Fruit fly (Drosophila melanogaster) whole organism, embryonic: ENCODE results near the gene Mccc1.
A peak's percentile ranks its signal among the peaks of the same experiment; 100 is the strongest.

ENCODE experiments used
- Abd-B ChIP-seq: fragments of 200-800 bp; sonication (Bioruptor generic); optimal IDR thresholded peaks from 2 replicates; lab custom pipeline; 2018; ENCODE audit warnings: missing biosample characterization, mild to moderate bottlenecking, missing genetic modification characterization, moderate library complexity
- B-H1 ChIP-seq: fragments of 200-800 bp; sonication (Bioruptor generic); IDR thresholded peaks from 3 replicates; pipeline ENCODE4 v1.3.6; 2022; ENCODE audit warnings: missing biosample characterization, missing genetic modification characterization
- Bgb ChIP-seq: fragments of 200-800 bp; sonication (Bioruptor generic); IDR thresholded peaks from 2 replicates; pipeline ENCODE4 v1.3.6; 2022; ENCODE audit warnings: missing biosample characterization, missing genetic modification characterization; ENCODE audit not compliant: partially characterized antibody
- Blimp-1 ChIP-seq: fragments of 200-800 bp; sonication (Bioruptor generic); optimal IDR thresholded peaks from 3 replicates; lab custom pipeline; 2018; ENCODE audit warnings: missing biosample characterization, missing genetic modification characterization, mild to moderate bottlenecking, moderate library complexity, missing genetic modification reagents
- Bteb2 ChIP-seq: fragments of 200-800 bp; sonication (Bioruptor generic); optimal IDR thresholded peaks from 2 replicates; lab custom pipeline; 2016; ENCODE audit warnings: missing biosample characterization, missing genetic modification characterization
- CG12236 ChIP-seq: fragments of 200-800 bp; sonication (Bioruptor generic); optimal IDR thresholded peaks from 2 replicates; lab custom pipeline; 2016; ENCODE audit warnings: missing biosample characterization, missing genetic modification characterization
- CG14710 ChIP-seq: fragments of 200-800 bp; sonication (Bioruptor generic); optimal IDR thresholded peaks from 3 replicates; lab custom pipeline; 2019; ENCODE audit warnings: missing biosample characterization, mild to moderate bottlenecking, missing genetic modification characterization, moderate library complexity
- CG1602 ChIP-seq: fragments of 200-800 bp; sonication (Bioruptor generic); optimal IDR thresholded peaks from 3 replicates; lab custom pipeline; 2016; ENCODE audit warnings: missing biosample characterization, missing genetic modification characterization
- CG16813 ChIP-seq: fragments of 200-800 bp; sonication (Bioruptor generic); IDR thresholded peaks from 3 replicates; pipeline ENCODE4 v1.3.6; 2022; ENCODE audit warnings: missing biosample characterization, missing genetic modification characterization; ENCODE audit not compliant: partially characterized antibody
- CG16863 ChIP-seq: fragments of 200-800 bp; sonication (Bioruptor generic); optimal IDR thresholded peaks from 3 replicates; lab custom pipeline; 2016; ENCODE audit warnings: missing biosample characterization, missing genetic modification characterization
- CG17829 ChIP-seq: fragments of 200-800 bp; optimal IDR thresholded peaks from 2 replicates; lab custom pipeline; 2019; ENCODE audit warnings: missing biosample characterization, mild to moderate bottlenecking, missing genetic modification characterization, moderate library complexity
- CG17912 ChIP-seq: fragments of 200-800 bp; sonication (Bioruptor generic); optimal IDR thresholded peaks from 2 replicates; lab custom pipeline; 2018; ENCODE audit warnings: missing biosample characterization, mild to moderate bottlenecking, missing genetic modification characterization
- CG18619 ChIP-seq: fragments of 200-800 bp; sonication (Bioruptor generic); optimal IDR thresholded peaks from 3 replicates; lab custom pipeline; 2017; ENCODE audit warnings: missing biosample characterization, mild to moderate bottlenecking, missing genetic modification characterization
- CG2678 ChIP-seq: fragments of 200-800 bp; sonication (Bioruptor generic); optimal IDR thresholded peaks from 3 replicates; lab custom pipeline; 2019; ENCODE audit warnings: missing biosample characterization, mild to moderate bottlenecking, missing genetic modification characterization, moderate library complexity
- CG31365 ChIP-seq: fragments of 200-800 bp; sonication (Bioruptor generic); optimal IDR thresholded peaks from 2 replicates; lab custom pipeline; 2018; ENCODE audit warnings: missing biosample characterization, mild to moderate bottlenecking, missing genetic modification characterization
- CG3847 ChIP-seq: fragments of 200-800 bp; sonication (Bioruptor generic); IDR thresholded peaks from 2 replicates; pipeline ENCODE4 v1.3.6; 2022; ENCODE audit warnings: missing biosample characterization, missing genetic modification characterization
- CG5245 ChIP-seq: fragments of 200-800 bp; sonication (Bioruptor generic); optimal IDR thresholded peaks from 3 replicates; lab custom pipeline; 2016; ENCODE audit warnings: missing biosample characterization, missing genetic modification characterization
- CG9437 ChIP-seq: fragments of 200-800 bp; sonication (Bioruptor generic); optimal IDR thresholded peaks from 2 replicates; lab custom pipeline; 2018; ENCODE audit warnings: missing biosample characterization, mild to moderate bottlenecking, missing genetic modification characterization
- CrebB ChIP-seq: fragments of 200-800 bp; sonication (Bioruptor generic); optimal IDR thresholded peaks from 3 replicates; lab custom pipeline; 2018; ENCODE audit warnings: missing biosample characterization, mild to moderate bottlenecking, missing genetic modification characterization
- Dad ChIP-seq: fragments of 200-800 bp; sonication (Bioruptor generic); optimal IDR thresholded peaks from 3 replicates; lab custom pipeline; 2016; ENCODE audit warnings: missing biosample characterization, missing genetic modification characterization
- Dbx ChIP-seq: fragments of 200-800 bp; sonication (Bioruptor generic); IDR thresholded peaks from 3 replicates; pipeline ENCODE4 v1.3.6; 2022; ENCODE audit warnings: missing biosample characterization, missing genetic modification characterization
- Ets97D ChIP-seq: fragments of 200-800 bp; sonication (Bioruptor generic); optimal IDR thresholded peaks from 3 replicates; lab custom pipeline; 2016; ENCODE audit warnings: missing biosample characterization, missing genetic modification characterization
- Fer1 ChIP-seq: fragments of 200-800 bp; sonication (Bioruptor generic); optimal IDR thresholded peaks from 2 replicates; lab custom pipeline; 2017; ENCODE audit warnings: missing biosample characterization, mild to moderate bottlenecking, missing genetic modification characterization
- Gsc ChIP-seq: fragments of 200-800 bp; sonication (Bioruptor generic); IDR thresholded peaks from 2 replicates; pipeline ENCODE4 v1.3.6; 2022; ENCODE audit warnings: missing biosample characterization, missing genetic modification characterization
- HLH54F ChIP-seq: fragments of 200-800 bp; sonication (Bioruptor generic); optimal IDR thresholded peaks from 3 replicates; lab custom pipeline; 2016; ENCODE audit warnings: missing biosample characterization, missing genetic modification characterization
- Hey ChIP-seq: fragments of 200-800 bp; sonication (Bioruptor generic); optimal IDR thresholded peaks from 3 replicates; lab custom pipeline; 2018; ENCODE audit warnings: missing biosample characterization, mild to moderate bottlenecking, missing genetic modification characterization
- Hr51 ChIP-seq, 2 experiments: fragments of 200-800 bp; sonication (Bioruptor generic); optimal IDR thresholded peaks; 2 replicates in 1 of 2; 3 replicates in 1 of 2; lab custom pipeline; 2016 to 2018; ENCODE audit warnings: missing biosample characterization in 2 of 2, missing genetic modification characterization in 2 of 2, mild to moderate bottlenecking in 1 of 2, moderate library complexity in 1 of 2
- Hr78 ChIP-seq, 2 experiments: fragments of 200-800 bp in 1 of 2; fragments of >200 bp in 1 of 2; sonication (Bioruptor generic) in 1 of 2; optimal IDR thresholded peaks; 2 replicates each; lab custom pipeline; 2017 to 2019; ENCODE audit warnings: missing biosample characterization in 2 of 2, missing genetic modification characterization in 2 of 2, mild to moderate bottlenecking in 1 of 2, moderate library complexity in 1 of 2
- MESR4 ChIP-seq: fragments of 200-800 bp; sonication (Bioruptor generic); optimal IDR thresholded peaks from 2 replicates; lab custom pipeline; 2018; ENCODE audit warnings: missing biosample characterization, mild to moderate bottlenecking, missing genetic modification characterization, moderate library complexity
- Med ChIP-seq: fragments of 200-800 bp; sonication (Bioruptor generic); peaks from one replicate; lab custom pipeline; 2016; ENCODE audit warnings: missing biosample characterization, missing genetic modification characterization, mild to moderate bottlenecking, inconsistent platforms, moderate library complexity
- Oaz ChIP-seq: fragments of 200-800 bp; sonication (Bioruptor generic); IDR thresholded peaks from 2 replicates; pipeline ENCODE4 v1.3.6; 2022; ENCODE audit warnings: missing biosample characterization, missing genetic modification characterization
- Vsx1 ChIP-seq: fragments of 200-800 bp; sonication (Bioruptor generic); optimal IDR thresholded peaks from 2 replicates; lab custom pipeline; 2017; ENCODE audit warnings: missing biosample characterization, mild to moderate bottlenecking, missing genetic modification characterization, missing genetic modification reagents
- bowl ChIP-seq: fragments of 200-800 bp; sonication (Bioruptor generic); IDR thresholded peaks from 2 replicates; pipeline ENCODE4 v1.3.6; 2022; ENCODE audit warnings: missing biosample characterization, missing genetic modification characterization
- bsh ChIP-seq, 2 experiments: fragments of 200-800 bp; sonication (Bioruptor generic); optimal IDR thresholded peaks; 2 replicates each; lab custom pipeline; 2017 to 2018; ENCODE audit warnings: mild to moderate bottlenecking in 2 of 2, missing biosample characterization in 2 of 2, missing genetic modification characterization in 2 of 2, moderate library complexity in 1 of 2
- cas ChIP-seq: fragments of 200-800 bp; sonication (Bioruptor generic); IDR thresholded peaks from 2 replicates; pipeline ENCODE4 v1.3.6; 2022; ENCODE audit warnings: missing biosample characterization, missing genetic modification characterization
- chn ChIP-seq: fragments of 200-800 bp; sonication (Bioruptor generic); optimal IDR thresholded peaks from 2 replicates; lab custom pipeline; 2016; ENCODE audit warnings: missing biosample characterization, missing genetic modification characterization
- corto ChIP-seq: fragments of 200-800 bp; sonication (Bioruptor generic); optimal IDR thresholded peaks from 2 replicates; lab custom pipeline; 2016; ENCODE audit warnings: missing biosample characterization, mild to moderate bottlenecking, missing genetic modification characterization, moderate library complexity
- ewg ChIP-seq: fragments of 200-800 bp; sonication (Bioruptor generic); optimal IDR thresholded peaks from 3 replicates; lab custom pipeline; 2017; ENCODE audit warnings: mild to moderate bottlenecking, missing biosample characterization, missing genetic modification reagents, missing genetic modification characterization
- gt ChIP-seq: fragments of 200-800 bp; sonication (Bioruptor generic); IDR thresholded peaks from 2 replicates; pipeline ENCODE4 v1.3.6; 2022; ENCODE audit warnings: missing biosample characterization, missing genetic modification characterization
- oc ChIP-seq: fragments of 200-800 bp; sonication (Bioruptor generic); optimal IDR thresholded peaks from 2 replicates; lab custom pipeline; 2018; ENCODE audit warnings: missing biosample characterization, mild to moderate bottlenecking, missing genetic modification characterization, moderate library complexity
- onecut ChIP-seq: fragments of 200-800 bp; sonication (Bioruptor generic); IDR thresholded peaks from 2 replicates; pipeline ENCODE4 v1.3.6; 2022; ENCODE audit warnings: missing biosample characterization, missing genetic modification characterization
- otp ChIP-seq: fragments of 200-800 bp; sonication (Bioruptor generic); IDR thresholded peaks from 3 replicates; pipeline ENCODE4, ENCODE4 v1.3.6; 2022; ENCODE audit warnings: missing biosample characterization, missing genetic modification characterization
- pb ChIP-seq: fragments of 200-800 bp; sonication (Bioruptor generic); optimal IDR thresholded peaks from 3 replicates; lab custom pipeline; 2016; ENCODE audit warnings: missing biosample characterization, missing genetic modification characterization
- sima ChIP-seq: fragments of 200-800 bp; sonication (Bioruptor generic); optimal IDR thresholded peaks from 2 replicates; lab custom pipeline; 2016; ENCODE audit warnings: missing biosample characterization, missing genetic modification characterization
- sna ChIP-seq: fragments of 200-800 bp; sonication (Bioruptor generic); IDR thresholded peaks from 2 replicates; pipeline ENCODE4 v1.3.6; 2022; ENCODE audit warnings: missing biosample characterization, missing genetic modification characterization; ENCODE audit not compliant: partially characterized antibody
- sr ChIP-seq: fragments of 200-800 bp; sonication (Bioruptor generic); IDR thresholded peaks from 3 replicates; pipeline ENCODE4 v1.3.6; 2022; ENCODE audit warnings: missing biosample characterization, missing genetic modification characterization
- toy ChIP-seq: fragments of 200-800 bp; sonication (Bioruptor generic); IDR thresholded peaks from 2 replicates; pipeline ENCODE4 v1.3.6; 2022; ENCODE audit warnings: missing biosample characterization, missing genetic modification characterization
- twi ChIP-seq: fragments of 200-800 bp; optimal IDR thresholded peaks from 2 replicates; lab custom pipeline; 2019; ENCODE audit warnings: missing biosample characterization, mild to moderate bottlenecking, missing genetic modification characterization, moderate library complexity
- zen2 ChIP-seq: fragments of 200-800 bp; sonication (Bioruptor generic); IDR thresholded peaks from 3 replicates; pipeline ENCODE4 v1.3.6; 2022; ENCODE audit warnings: missing biosample characterization, missing genetic modification characterization; ENCODE audit not compliant: partially characterized antibody

Gene Mccc1

DNA sequence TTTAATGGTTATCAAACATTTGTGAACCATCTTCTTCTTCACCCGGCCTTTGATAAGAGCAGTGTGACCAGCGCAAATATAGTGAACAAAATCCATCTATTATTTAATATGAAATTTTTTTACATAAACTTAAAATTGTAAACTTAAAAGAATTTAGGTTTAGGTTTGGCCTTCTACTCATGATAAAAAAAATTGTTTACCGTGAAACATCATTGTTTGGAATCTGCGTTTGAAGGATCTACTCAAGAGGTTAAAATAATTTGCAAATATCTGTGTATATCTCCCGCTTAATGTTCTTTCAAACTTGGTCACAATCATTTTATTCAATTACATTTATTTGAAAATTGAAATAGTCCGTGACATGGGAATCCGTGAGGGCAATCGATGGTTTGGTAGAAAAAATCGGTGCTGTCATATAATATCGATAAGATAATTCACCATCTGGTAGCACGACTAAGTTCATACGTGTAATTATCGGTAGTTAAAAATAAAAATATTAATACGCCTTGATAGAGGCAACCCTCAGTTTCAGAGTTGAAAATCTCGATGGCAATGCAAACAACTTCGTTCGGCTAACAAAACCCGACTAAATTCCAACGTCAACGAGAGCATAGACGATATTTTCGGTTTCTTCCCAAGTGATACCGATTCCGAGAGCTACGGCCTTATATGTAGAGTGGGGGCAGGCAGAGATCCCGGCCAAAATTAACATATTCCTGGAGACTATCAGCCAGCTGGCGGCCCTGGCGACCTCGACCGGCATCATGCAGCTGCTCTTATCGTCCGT lies 21.7 kb downstream of the Mccc1 start, which contains the start of the genes betaGlu and sip3 (continued):
- TF ChIP-seq CG18619 (GFP tag; lab: Kevin White, UChicago) (no peak), Med (GFP tag; lab: Kevin White, UChicago) (peak; percentile 83), Bgb (GFP tag; lab: Robert Waterston, UW) (peak; percentile 92), Hr78 (GFP tag; optimal IDR thresholded peaks at IDR 0.05; lab: Kevin White, UChicago) (no peak), CrebB (tag; lab: Kevin White, UChicago) (no peak), Hr51 (GFP tag; optimal IDR thresholded peaks at IDR 0.05; lab: Kevin White, UChicago) (no peak), cas (GFP tag; lab: Robert Waterston, UW) (no peak), Vsx1 (GFP tag; lab: Kevin White, UChicago) (no peak), Blimp-1 (no peak), CG2678 (no peak), CG1602 (GFP tag; lab: Kevin White, UChicago) (peak; percentile 11), Fer1 (GFP tag; lab: Kevin White, UChicago) (no peak), sr (no peak), twi (peak; percentile 24), B-H1 (GFP tag; lab: Robert Waterston, UW) (no peak), zen2 (GFP tag; lab: Robert Waterston, UW) (peak; percentile 86), Hey (tag; lab: Kevin White, UChicago) (no peak), Dad (no peak), CG9437 (GFP tag; lab: Kevin White, UChicago) (peak; percentile 12), Ets97D (GFP tag; lab: Kevin White, UChicago) (peak; percentile 47), otp (GFP tag; lab: Robert Waterston, UW) (no peak), oc (tag; lab: Kevin White, UChicago) (no peak), CG16863 (GFP tag; lab: Kevin White, UChicago) (no peak), Dbx (GFP tag; lab: Robert Waterston, UW) (no peak), pb (no peak), CG16813 (GFP tag; lab: Robert Waterston, UW) (peak; percentile 91), Oaz (GFP tag; lab: Robert Waterston, UW) (no peak), sima (no peak), CG17912 (GFP tag; lab: Kevin White, UChicago) (no peak), bsh (GFP tag; optimal IDR thresholded peaks at IDR 0.05; lab: Kevin White, UChicago) (no peak), sna (GFP tag; lab: Robert Waterston, UW) (peak; percentile 92), onecut (GFP tag; lab: Robert Waterston, UW) (no peak), Abd-B (GFP tag; lab: Kevin White, UChicago) (peak; percentile 44), Bteb2 (no peak), Gsc (GFP tag; lab: Robert Waterston, UW) (no peak), HLH54F (GFP tag; lab: Kevin White, UChicago) (no peak), toy (GFP tag; lab: Robert Waterston, UW) (no peak), gt (GFP tag; lab: Robert Waterston, UW) (no peak), CG5245 (GFP tag; lab: Kevin White, UChicago) (no peak), CG3847 (no peak), CG14710 (tag; lab: Kevin White, UChicago) (peak; percentile 64), corto (no peak), ewg (GFP tag; lab: Kevin White, UChicago) (no peak), chn (peak; percentile 13), MESR4 (peak; percentile 61), bowl (GFP tag; lab: Robert Waterston, UW) (no peak), CG31365 (tag; lab: Kevin White, UChicago) (no peak), CG12236 (GFP tag; lab: Kevin White, UChicago) (no peak), CG17829 (tag; lab: Kevin White, UChicago) (peak; percentile 36)
